Worm (Caenorhabditis elegans): ENCODE data around the gene F43C9.2.

DNA sequence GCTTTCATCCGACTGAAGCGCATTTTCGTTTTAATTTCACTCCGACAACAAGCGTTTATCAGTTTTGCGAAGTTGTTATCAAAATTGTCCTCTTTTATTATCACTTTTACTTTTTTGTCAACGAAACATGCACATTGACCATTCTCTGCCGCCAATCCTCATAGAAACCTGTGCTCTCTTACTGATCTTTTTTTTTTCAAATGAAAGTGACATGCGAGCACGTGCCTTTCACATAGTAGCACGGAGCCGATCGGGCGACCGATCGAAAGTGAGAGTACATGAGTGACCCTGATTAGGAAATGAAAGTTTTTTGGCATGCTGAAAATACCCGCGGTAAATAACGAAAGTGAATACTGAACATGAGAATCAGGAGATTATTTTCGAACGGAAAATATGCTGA is 10.6 kb downstream of the F43C9.2 start:
- no peak for TF ChIP-seq elt-3 (tag; optimal IDR thresholded peaks at IDR 0.05)
- TF ChIP-seq nhr-25 (tag; optimal IDR thresholded peaks at IDR 0.05), result no peak
- TF ChIP-seq unc-55 (GFP tag; optimal IDR thresholded peaks at IDR 0.05), result no peak
- TF ChIP-seq ztf-11 (tag; optimal IDR thresholded peaks at IDR 0.05), result no peak
- TF ChIP-seq F13H6.1 (tag; optimal IDR thresholded peaks at IDR 0.05), result peak; percentile 88
- no peak for TF ChIP-seq lin-39 (tag; optimal IDR thresholded peaks at IDR 0.05)
